Worm (Caenorhabditis elegans) whole organism, mixed stage, embryonic: ENCODE data around the gene srh-17.

Experiments
- M03D4.4 ChIP-seq: sonication (generic microtip); optimal IDR thresholded peaks from 2 replicates; lab custom pipeline; 2017; ENCODE audit warnings: mild to moderate bottlenecking, missing genetic modification characterization, missing compliant biosample characterization
- bed-3 ChIP-seq: fragments of 200-800 bp; sonication (Bioruptor generic); optimal IDR thresholded peaks from 3 replicates; lab custom pipeline; 2018; ENCODE audit warnings: mild to moderate bottlenecking, missing genetic modification characterization, moderate library complexity, missing compliant biosample characterization
- blmp-1 ChIP-seq: fragments of 150-350 bp; optimal IDR thresholded peaks from 2 replicates; lab custom pipeline; 2014; ENCODE audit warnings: missing biosample characterization, missing genetic modification characterization
- ceh-39 ChIP-seq: fragments of 150-350 bp; optimal IDR thresholded peaks from 2 replicates; lab custom pipeline; 2014; ENCODE audit warnings: missing biosample characterization, missing genetic modification characterization
- ceh-43 ChIP-seq: fragments of 200-800 bp; sonication (Bioruptor generic); optimal IDR thresholded peaks from 2 replicates; lab custom pipeline; 2018; ENCODE audit warnings: mild to moderate bottlenecking, missing genetic modification characterization, moderate library complexity, missing compliant biosample characterization
- ceh-83 ChIP-seq: fragments of 200-800 bp; sonication (Bioruptor generic); optimal IDR thresholded peaks from 2 replicates; lab custom pipeline; 2018; ENCODE audit warnings: mild to moderate bottlenecking, missing genetic modification characterization, missing compliant biosample characterization
- ces-1 ChIP-seq: fragments of 150-350 bp; optimal IDR thresholded peaks from 2 replicates; lab custom pipeline; 2014; ENCODE audit warnings: missing biosample characterization, missing genetic modification reagents, missing genetic modification characterization
- cnd-1 ChIP-seq: fragments of 200-800 bp; sonication (Bioruptor generic); optimal IDR thresholded peaks from 2 replicates; lab custom pipeline; 2018; ENCODE audit warnings: mild to moderate bottlenecking, missing genetic modification characterization, missing compliant biosample characterization
- elt-3 ChIP-seq: fragments of 150-350 bp; optimal IDR thresholded peaks from 2 replicates; lab custom pipeline; 2014; ENCODE audit warnings: missing biosample characterization, missing genetic modification characterization
- flh-1 ChIP-seq: fragments of 200-800 bp; sonication (Bioruptor generic); optimal IDR thresholded peaks from 2 replicates; lab custom pipeline; 2018; ENCODE audit warnings: mild to moderate bottlenecking, missing genetic modification characterization, moderate library complexity, missing compliant biosample characterization
- hlh-1 ChIP-seq: fragments of 150-350 bp; optimal IDR thresholded peaks from 2 replicates; lab custom pipeline; 2014; ENCODE audit warnings: missing biosample characterization, missing genetic modification reagents, missing genetic modification characterization
- lin-13 ChIP-seq: fragments of 150-350 bp; optimal IDR thresholded peaks from 2 replicates; lab custom pipeline; 2014; ENCODE audit warnings: missing biosample characterization, missing genetic modification characterization
- lin-32 ChIP-seq: fragments of 200-800 bp; sonication (Bioruptor generic); optimal IDR thresholded peaks from 2 replicates; lab custom pipeline; 2018; ENCODE audit warnings: mild to moderate bottlenecking, missing genetic modification characterization, missing compliant biosample characterization
- mab-5 ChIP-seq: fragments of 150-350 bp; optimal IDR thresholded peaks from 2 replicates; lab custom pipeline; 2014; ENCODE audit warnings: missing biosample characterization, missing genetic modification characterization
- mls-2 ChIP-seq: sonication (generic microtip); optimal IDR thresholded peaks from 2 replicates; lab custom pipeline; 2016; ENCODE audit warnings: mild to moderate bottlenecking, missing genetic modification characterization, moderate library complexity, missing compliant biosample characterization
- nhr-12 ChIP-seq: fragments of 150-350 bp; optimal IDR thresholded peaks from 2 replicates; lab custom pipeline; 2014; ENCODE audit warnings: missing biosample characterization, missing genetic modification characterization
- nhr-2 ChIP-seq: fragments of 150-350 bp; optimal IDR thresholded peaks from 2 replicates; lab custom pipeline; 2014; ENCODE audit warnings: missing biosample characterization, missing genetic modification characterization
- nhr-237 ChIP-seq: fragments of 150-350 bp; optimal IDR thresholded peaks from 2 replicates; lab custom pipeline; 2014; ENCODE audit warnings: missing biosample characterization, missing genetic modification characterization
- nhr-28 ChIP-seq: fragments of 150-350 bp; optimal IDR thresholded peaks from 2 replicates; lab custom pipeline; 2014; ENCODE audit warnings: missing biosample characterization, missing genetic modification characterization
- pha-4 ChIP-seq: fragments of 150-350 bp; optimal IDR thresholded peaks from 2 replicates; lab custom pipeline; 2018; ENCODE audit warnings: missing biosample characterization, missing genetic modification reagents, missing genetic modification characterization
- sptf-1 ChIP-seq: sonication (generic microtip); optimal IDR thresholded peaks from 2 replicates; lab custom pipeline; 2017; ENCODE audit warnings: mild to moderate bottlenecking, missing genetic modification characterization, moderate library complexity, missing compliant biosample characterization
- tbx-8 ChIP-seq: fragments of 200-800 bp; sonication (Bioruptor generic); optimal IDR thresholded peaks from 2 replicates; lab custom pipeline; 2018; ENCODE audit warnings: mild to moderate bottlenecking, missing genetic modification characterization, moderate library complexity, missing compliant biosample characterization
- unc-120 ChIP-seq: sonication (generic microtip); optimal IDR thresholded peaks from 2 replicates; lab custom pipeline; 2017; ENCODE audit warnings: missing genetic modification characterization, missing compliant biosample characterization; ENCODE audit not compliant: poor library complexity, severe bottlenecking
- unc-39 ChIP-seq: fragments of 150-350 bp; optimal IDR thresholded peaks from 2 replicates; lab custom pipeline; 2014; ENCODE audit warnings: missing biosample characterization, missing genetic modification characterization
- unc-62 ChIP-seq: fragments of 150-350 bp; optimal IDR thresholded peaks from 2 replicates; lab custom pipeline; 2014; ENCODE audit warnings: missing biosample characterization, missing genetic modification reagents, missing genetic modification characterization
- ztf-11 ChIP-seq: fragments of 150-350 bp; optimal IDR thresholded peaks from 2 replicates; lab custom pipeline; 2014; ENCODE audit warnings: missing biosample characterization, missing genetic modification characterization

The srh-17 gene

DNA sequence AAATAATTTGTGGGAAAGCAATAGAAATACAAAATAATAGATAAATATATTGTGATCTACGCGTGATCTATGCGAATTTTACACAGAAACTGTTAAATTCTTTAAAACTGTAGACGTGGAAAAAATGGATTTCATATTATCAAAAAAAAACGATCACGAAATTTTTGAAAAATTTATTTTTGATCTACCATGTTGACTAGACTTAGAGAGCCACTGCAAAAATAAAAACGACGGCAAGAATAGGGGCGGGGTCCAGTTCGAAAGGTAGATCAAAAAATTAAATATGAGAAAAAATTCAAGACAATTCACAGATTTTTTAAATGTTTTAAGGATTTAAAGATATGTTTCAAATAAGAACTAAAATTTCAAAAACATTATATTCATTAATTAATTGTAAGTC, 23.0 kb upstream of the srh-17 start:
- no peak for TF ChIP-seq ceh-39
- no peak for TF ChIP-seq cnd-1 (tag; lab: Kevin White, UChicago)
- TF ChIP-seq lin-32 (GFP tag; lab: Kevin White, UChicago) = no peak
- no peak for TF ChIP-seq flh-1 (GFP tag; lab: Kevin White, UChicago)
- TF ChIP-seq M03D4.4 (tag; lab: Kevin White, UChicago) = no peak
- no peak for TF ChIP-seq unc-62
- no peak for TF ChIP-seq unc-120 (tag; lab: Kevin White, UChicago)
- TF ChIP-seq ceh-83 (GFP tag; lab: Kevin White, UChicago) = no peak
- no peak for TF ChIP-seq mls-2 (tag; lab: Kevin White, UChicago)
- no peak for TF ChIP-seq unc-39
- TF ChIP-seq sptf-1 = no peak
- TF ChIP-seq ceh-43 (GFP tag; lab: Kevin White, UChicago) = no peak
- no peak for TF ChIP-seq nhr-12 (tag; lab: Kevin White, UChicago)

DNA sequence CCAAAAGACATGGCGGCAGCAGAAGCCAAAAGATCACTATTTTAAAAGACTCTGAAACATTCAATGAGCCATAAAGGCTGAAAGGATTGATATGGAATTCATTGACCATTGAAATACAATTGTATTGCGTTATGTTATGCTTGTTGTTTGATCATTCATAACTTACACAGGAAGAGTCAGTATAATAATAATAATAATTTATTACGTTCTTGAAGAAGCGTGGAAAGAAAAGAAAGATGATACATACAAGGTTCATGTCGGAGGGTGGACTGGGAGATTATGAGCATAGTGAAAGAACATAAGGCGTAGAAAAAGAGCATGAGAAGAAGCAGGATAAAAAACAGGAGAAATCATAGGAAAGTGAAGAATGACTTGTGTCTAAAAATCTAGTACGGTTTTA, 21.0 kb upstream of the srh-17 start, which contains the start of gene F43D2.7:
Gene F43D2.7 (minus strand): TSS at position 101 of the 400 bp plus-strand sequence.
- TF ChIP-seq unc-39 (no peak), lin-32 (GFP tag; lab: Kevin White, UChicago) (no peak), nhr-12 (tag; lab: Kevin White, UChicago) (no peak), unc-62 (no peak), nhr-237 (no peak), pha-4 (no peak), ceh-43 (GFP tag; lab: Kevin White, UChicago) (no peak), blmp-1 (tag; lab: Kevin White, UChicago) (no peak), lin-13 (tag; lab: Kevin White, UChicago) (no peak), ces-1 (GFP tag; lab: Kevin White, UChicago) (no peak), unc-120 (tag; lab: Kevin White, UChicago) (no peak), elt-3 (no peak), ceh-39 (no peak), ztf-11 (tag; lab: Kevin White, UChicago) (no peak)
- TF ChIP-seq, all 35 proteins: peak for 0

ce11 chrV:14640769-14641168, 20.3 kb upstream of the srh-17 start, which contains the start of gene C54G10.1:
C54G10.1 (plus strand) TSS chrV:14641101.
- no peak for TF ChIP-seq nhr-12 (tag; lab: Kevin White, UChicago)
- no peak for TF ChIP-seq ces-1 (GFP tag; lab: Kevin White, UChicago)
- no peak for TF ChIP-seq mls-2 (tag; lab: Kevin White, UChicago)
- TF ChIP-seq cnd-1 (tag; lab: Kevin White, UChicago) = no peak
- TF ChIP-seq nhr-28 (tag; lab: Kevin White, UChicago) = no peak
- no peak for TF ChIP-seq nhr-2 (tag; lab: Kevin White, UChicago)

DNA sequence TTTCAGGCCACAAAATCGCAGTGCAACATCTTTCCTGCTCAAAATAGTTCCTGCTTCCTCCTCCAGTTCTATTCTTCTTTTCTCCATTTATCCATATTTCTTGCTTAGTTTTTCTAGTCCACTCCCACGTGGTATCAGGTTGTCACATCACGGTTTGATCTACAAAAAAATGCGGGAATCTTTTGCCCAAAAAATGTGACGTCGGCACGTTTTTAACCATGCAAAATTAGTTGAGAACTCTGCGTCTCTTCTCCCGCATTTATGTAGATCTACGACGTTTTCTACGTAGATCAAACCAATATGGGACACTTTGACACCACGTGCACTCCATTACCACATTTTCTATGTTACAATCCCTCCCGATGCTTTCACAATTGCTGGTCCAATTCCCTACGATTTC, 19.1 kb upstream of the srh-17 start:
- TF ChIP-seq tbx-8 = no peak
- no peak for TF ChIP-seq elt-3
- no peak for TF ChIP-seq nhr-237
- no peak for TF ChIP-seq lin-13 (tag; lab: Kevin White, UChicago)
- TF ChIP-seq, all 35 proteins: peak for 0

- TF ChIP-seq mab-5 (tag; lab: Kevin White, UChicago) = no peak
- peak; percentile 52 for TF ChIP-seq blmp-1 (tag; lab: Kevin White, UChicago)
- TF ChIP-seq cnd-1 (tag; lab: Kevin White, UChicago) = no peak
- no peak for TF ChIP-seq bed-3
- peak; percentile 0 for TF ChIP-seq hlh-1 (tag; lab: Kevin White, UChicago)
- no peak for TF ChIP-seq ces-1 (GFP tag; lab: Kevin White, UChicago)
- peak; percentile 41 for TF ChIP-seq unc-62
- no peak for TF ChIP-seq flh-1 (GFP tag; lab: Kevin White, UChicago)
These were observed 15.0 kb upstream of the srh-17 start, which contains the start of the genes rfc-1 and pmp-3 for ce11 chrV:14645817-14646789. rfc-1 (minus strand) TSS chrV:14645979. pmp-3 (plus strand) TSS chrV:14646739.

ce11 chrV:14648825-14649224, 12.3 kb upstream of the srh-17 start:
- TF ChIP-seq nhr-2 (tag; lab: Kevin White, UChicago) = no peak
- TF ChIP-seq ces-1 (GFP tag; lab: Kevin White, UChicago) = peak; percentile 53
